Worm (Caenorhabditis elegans): ENCODE measurements around the gene Y62H9A.15.

ce11 chrX:11920723-11921283, 10.9 kb upstream of the Y62H9A.15 start, which contains the start of gene Y62H9A.14:
- TF ChIP-seq hmbx-1 (tag; optimal IDR thresholded peaks at IDR 0.05) = no peak
- no peak for TF ChIP-seq F13C5.2 (tag; optimal IDR thresholded peaks at IDR 0.05)
- TF ChIP-seq ama-1 (optimal IDR thresholded peaks at IDR 0.05) = no peak
- TF ChIP-seq ceh-36 (tag; optimal IDR thresholded peaks at IDR 0.05) = no peak
- no peak for TF ChIP-seq aly-1 (tag; optimal IDR thresholded peaks at IDR 0.05)
- no peak for TF ChIP-seq hmg-4 (GFP tag; optimal IDR thresholded peaks at IDR 0.05)
- TF ChIP-seq ceh-13 (GFP tag; optimal IDR thresholded peaks at IDR 0.05) = no peak
- TF ChIP-seq ets-7 (tag; optimal IDR thresholded peaks at IDR 0.05) = no peak
- TF ChIP-seq pes-1 (GFP tag; IDR thresholded peaks at IDR 0.05) = no peak
- no peak for TF ChIP-seq flt-1 (GFP tag; IDR thresholded peaks at IDR 0.05)
- no peak for TF ChIP-seq hnd-1 (tag; optimal IDR thresholded peaks at IDR 0.05)
- TF ChIP-seq scrt-1 (GFP tag; IDR thresholded peaks at IDR 0.05) = no peak
